Fruit fly (Drosophila melanogaster): ENCODE measurements around the gene sstn.

sstn gene

DNA sequence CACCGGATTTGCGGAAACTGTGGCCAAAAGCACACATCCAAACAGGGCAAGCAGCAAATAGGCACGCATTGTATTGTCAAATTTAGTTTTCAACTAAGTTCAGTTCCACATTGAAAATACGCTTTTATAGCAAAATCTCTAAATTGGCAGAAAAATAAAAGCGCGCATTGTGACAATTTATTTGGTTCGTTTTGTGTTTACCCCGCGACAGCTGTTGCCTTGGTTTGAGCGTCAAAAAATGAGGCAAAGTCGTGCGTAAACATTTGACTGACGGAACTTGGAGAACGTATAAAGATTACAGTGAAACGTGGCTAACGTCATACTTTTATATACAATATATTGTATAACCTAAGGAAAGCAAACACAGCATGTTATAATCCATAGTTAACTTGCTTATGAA lies 40.5 kb downstream of the sstn start, which contains the start of gene CG18649:
TSS of gene CG18649 (minus strand) at position 101 of the 400 bp plus-strand sequence.
- TF ChIP-seq CG7368 (GFP tag; optimal IDR thresholded peaks at IDR 0.05) (no peak), vri (GFP tag; optimal IDR thresholded peaks at IDR 0.05) (no peak), CG6854 (GFP tag; optimal IDR thresholded peaks at IDR 0.05) (no peak), Eip75B (GFP tag; optimal IDR thresholded peaks at IDR 0.05) (no peak), CG1621 (tag; optimal IDR thresholded peaks at IDR 0.05) (no peak), CG32006 (GFP tag; optimal IDR thresholded peaks at IDR 0.05) (no peak), fkh (GFP tag; optimal IDR thresholded peaks at IDR 0.05) (peak; percentile 62)

- TF ChIP-seq Sox102F (GFP tag; optimal IDR thresholded peaks at IDR 0.05) (no peak), eg (GFP tag; IDR thresholded peaks at IDR 0.05) (no peak), Smox (GFP tag; optimal IDR thresholded peaks at IDR 0.05) (no peak), esn (GFP tag; optimal IDR thresholded peaks at IDR 0.05) (no peak), CG16779 (tag; optimal IDR thresholded peaks at IDR 0.05) (no peak), Lpt (GFP tag; optimal IDR thresholded peaks at IDR 0.05) (no peak), Hr38 (GFP tag; optimal IDR thresholded peaks at IDR 0.05) (no peak), cyc (GFP tag; optimal IDR thresholded peaks at IDR 0.05) (no peak), Ets21C (GFP tag; optimal IDR thresholded peaks at IDR 0.05) (no peak), Blimp-1 (GFP tag; optimal IDR thresholded peaks at IDR 0.05) (no peak), CG31627 (GFP tag; optimal IDR thresholded peaks at IDR 0.05) (no peak), fkh (GFP tag; optimal IDR thresholded peaks at IDR 0.05) (no peak), CG32006 (GFP tag; optimal IDR thresholded peaks at IDR 0.05) (no peak), CG8632 (GFP tag; optimal IDR thresholded peaks at IDR 0.05) (no peak), CG8119 (GFP tag; IDR thresholded peaks at IDR 0.05) (no peak)
Measured at dm6 chr3L:15053251-15053650, 41.3 kb downstream of the sstn start, which contains the start of gene CG43680. Gene CG43680, minus strand, starts transcription at chr3L:15053351.

dm6 chr3L:15052390-15052789 lies 42.1 kb downstream of the sstn start, which contains the start of gene CG13461:
Gene CG13461, minus strand, starts transcription at chr3L:15052490.
- TF ChIP-seq CG16779 (tag; optimal IDR thresholded peaks at IDR 0.05) (no peak), CG6792 (GFP tag; optimal IDR thresholded peaks at IDR 0.05) (no peak), Gug (GFP tag; IDR thresholded peaks at IDR 0.05) (no peak), Hr38 (GFP tag; optimal IDR thresholded peaks at IDR 0.05) (no peak), lz (GFP tag; optimal IDR thresholded peaks at IDR 0.05) (no peak), svp (GFP tag) (no peak), Ets96B (tag; optimal IDR thresholded peaks at IDR 0.05) (no peak), cyc (GFP tag; optimal IDR thresholded peaks at IDR 0.05) (no peak), Hr39 (GFP tag; optimal IDR thresholded peaks at IDR 0.05) (no peak), Eip75B (GFP tag; optimal IDR thresholded peaks at IDR 0.05) (no peak), CG6163 (GFP tag; IDR thresholded peaks at IDR 0.05) (no peak), CG3919 (GFP tag; optimal IDR thresholded peaks at IDR 0.05) (no peak), CG8119 (GFP tag; IDR thresholded peaks at IDR 0.05) (no peak), dac (GFP tag; optimal IDR thresholded peaks at IDR 0.05) (no peak), CG7368 (GFP tag; optimal IDR thresholded peaks at IDR 0.05) (no peak), Met (GFP tag; optimal IDR thresholded peaks at IDR 0.05) (no peak), Ets21C (GFP tag; optimal IDR thresholded peaks at IDR 0.05) (no peak), esn (GFP tag; optimal IDR thresholded peaks at IDR 0.05) (no peak), Hr4 (GFP tag; optimal IDR thresholded peaks at IDR 0.05) (no peak), OdsH (GFP tag; optimal IDR thresholded peaks at IDR 0.05) (no peak)

DNA sequence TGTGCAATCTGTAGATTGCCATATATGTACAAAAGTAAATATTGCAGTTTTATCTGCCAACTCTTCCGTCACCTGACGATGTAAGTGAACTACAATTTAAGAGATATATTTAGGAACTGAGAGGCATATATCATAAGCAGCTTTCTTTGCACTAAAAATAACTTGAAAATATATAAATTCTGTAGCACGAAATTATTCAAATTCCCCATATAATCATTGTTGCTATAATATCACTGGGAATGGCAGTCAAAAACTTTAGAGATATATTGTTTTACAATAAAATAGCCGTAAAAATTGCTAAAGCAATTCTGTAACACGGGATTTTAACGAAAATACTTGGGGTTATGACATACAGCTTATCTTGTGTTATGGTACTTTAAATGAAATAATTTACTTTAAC lies 43.2 kb downstream of the sstn start, which contains the start of gene CG43679:
TSS of gene CG43679 (minus strand) at position 101 of the 400 bp plus-strand sequence.
- no peak for TF ChIP-seq CG6163 (GFP tag; IDR thresholded peaks at IDR 0.05)
- TF ChIP-seq Eip78C (GFP tag), result no peak
- no peak for TF ChIP-seq Eip75B (GFP tag; optimal IDR thresholded peaks at IDR 0.05)
- TF ChIP-seq ss (GFP tag; optimal IDR thresholded peaks at IDR 0.05), result no peak

dm6 chr3L:15050706-15051105 lies 43.8 kb downstream of the sstn start, which contains the start of gene CG12310:
Gene CG12310, minus strand, starts transcription at chr3L:15050806.
- TF ChIP-seq Ets21C (GFP tag; optimal IDR thresholded peaks at IDR 0.05) (no peak), CG4318 (GFP tag; optimal IDR thresholded peaks at IDR 0.05) (no peak), svp (GFP tag) (no peak), Met (GFP tag; optimal IDR thresholded peaks at IDR 0.05) (no peak), CG3919 (GFP tag; optimal IDR thresholded peaks at IDR 0.05) (no peak), Sox15 (GFP tag; optimal IDR thresholded peaks at IDR 0.05) (no peak)
